Worm (Caenorhabditis elegans): Measurements from ENCODE around the gene C45B11.8.

DNA sequence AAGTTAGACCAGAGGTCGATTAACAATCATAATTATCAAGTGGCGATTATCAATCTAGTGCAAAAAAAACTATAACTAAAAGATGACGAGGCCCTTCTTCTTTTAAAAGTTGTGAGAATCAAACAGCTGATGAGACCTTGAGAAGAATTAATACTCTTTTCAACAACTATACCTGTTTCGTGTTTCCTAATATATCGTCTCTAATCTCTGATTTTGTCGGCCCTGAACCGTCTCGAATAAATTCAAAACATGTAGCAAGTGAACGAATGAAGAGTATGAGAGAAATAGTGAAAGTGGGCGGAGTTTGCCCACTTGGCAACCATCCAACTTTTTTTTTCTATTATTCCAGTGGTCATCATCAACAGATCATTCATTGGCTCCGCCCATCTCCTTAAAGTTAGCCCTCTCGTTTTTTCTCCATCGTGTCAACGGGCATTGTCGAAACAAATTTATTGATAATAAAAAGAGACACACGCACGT lies 47.0 kb downstream of the C45B11.8 start, which contains the start of gene Y42A5A.1:
- TF ChIP-seq ces-1 (GFP tag; optimal IDR thresholded peaks at IDR 0.05) (no peak), unc-62 (GFP tag; optimal IDR thresholded peaks at IDR 0.05 in 1 of 2) (no peak), unc-62 (tag; optimal IDR thresholded peaks at IDR 0.05) (no peak), aly-2 (tag; optimal IDR thresholded peaks at IDR 0.05) (no peak), daf-12 (tag; optimal IDR thresholded peaks at IDR 0.05) (no peak), jun-1 (tag; optimal IDR thresholded peaks at IDR 0.05) (no peak), mes-2 (tag; optimal IDR thresholded peaks at IDR 0.05; ENCODE audit: poor library complexity, severe bottlenecking) (no peak), zag-1 (tag; optimal IDR thresholded peaks at IDR 0.05) (no peak), daf-8 (GFP tag; IDR thresholded peaks at IDR 0.05) (no peak), nhr-237 (tag; optimal IDR thresholded peaks at IDR 0.05) (no peak), tag-97 (GFP tag; IDR thresholded peaks at IDR 0.05) (no peak), nhr-77 (tag; optimal IDR thresholded peaks at IDR 0.05) (no peak)
